Fruit fly (Drosophila melanogaster): Measurements from ENCODE around the gene ctp.
A peak's percentile ranks its signal among the peaks of the same experiment; 100 is the strongest.

The ctp gene

DNA sequence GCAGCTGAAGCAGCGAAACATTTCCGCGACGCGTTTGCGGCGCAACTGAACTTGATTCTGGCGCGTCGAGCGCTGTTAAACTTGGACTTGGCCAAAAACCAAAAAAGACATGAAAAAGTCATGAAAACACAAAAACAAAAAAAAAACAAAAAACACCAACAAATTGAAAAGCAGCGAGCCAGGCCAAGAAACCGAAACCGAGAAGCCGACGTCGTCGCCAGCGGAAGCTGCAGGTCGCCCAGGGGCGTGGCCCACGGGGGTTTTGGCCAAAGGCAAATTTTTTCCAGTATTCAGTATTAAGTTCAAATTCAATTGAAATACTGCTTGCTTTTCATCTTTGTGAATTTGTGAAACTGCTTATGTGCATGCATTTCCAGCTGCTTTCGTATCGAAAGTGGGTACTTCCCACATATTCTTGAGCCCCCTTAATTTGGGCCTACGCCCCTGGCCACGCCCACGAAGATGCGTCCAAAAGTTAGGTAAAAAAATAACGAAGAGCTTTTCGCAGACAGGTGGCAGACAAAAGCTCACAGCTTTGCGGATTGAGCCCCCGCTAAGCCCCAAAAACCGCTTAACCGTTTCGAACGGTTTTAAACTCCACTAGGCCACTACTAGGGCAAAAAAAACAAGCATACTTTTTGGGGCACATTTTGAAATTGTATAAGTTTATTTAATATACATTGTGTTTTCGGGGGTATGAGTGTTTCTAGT lies 20.8 kb upstream of the ctp start, which contains the start of gene CG3009 (continued):
- TF ChIP-seq CG34224 (GFP tag; IDR thresholded peaks at IDR 0.05; ENCODE audit: partially characterized antibody) = no peak
- peak; percentile 95 for TF ChIP-seq luna (GFP tag; optimal IDR thresholded peaks at IDR 0.05)
- TF ChIP-seq CG8281 (tag; optimal IDR thresholded peaks at IDR 0.05) = peak; percentile 88
- peak; percentile 93 for TF ChIP-seq CG16815 (GFP tag; optimal IDR thresholded peaks at IDR 0.05)
- TF ChIP-seq CG17361 (GFP tag; IDR thresholded peaks at IDR 0.05) = peak; percentile 96
- peak; percentile 93 for TF ChIP-seq toy (GFP tag; IDR thresholded peaks at IDR 0.05)
- TF ChIP-seq Aef1 (GFP tag; IDR thresholded peaks at IDR 0.05) = peak; percentile 97
- peak; percentile 96 for TF ChIP-seq Fer3 (tag; optimal IDR thresholded peaks at IDR 0.05)
- peak; percentile 98 for TF ChIP-seq jumu (GFP tag; optimal IDR thresholded peaks at IDR 0.05)
- TF ChIP-seq CG6272 (GFP tag; IDR thresholded peaks at IDR 0.05) = peak; percentile 96
- TF ChIP-seq al (GFP tag; IDR thresholded peaks at IDR 0.05) = peak; percentile 97
- TF ChIP-seq Usf (GFP tag; optimal IDR thresholded peaks at IDR 0.05) = peak; percentile 93
- peak; percentile 98 for TF ChIP-seq pb (GFP tag; optimal IDR thresholded peaks at IDR 0.05)
- peak; percentile 97 for TF ChIP-seq CG11247 (GFP tag; IDR thresholded peaks at IDR 0.05)
- peak; percentile 95 for TF ChIP-seq CG5245 (GFP tag; optimal IDR thresholded peaks at IDR 0.05)
- peak; percentile 98 for TF ChIP-seq CG3065 (GFP tag; optimal IDR thresholded peaks at IDR 0.05)
- TF ChIP-seq C15 (GFP tag; IDR thresholded peaks at IDR 0.05) = peak; percentile 94
- TF ChIP-seq ap (GFP tag; IDR thresholded peaks at IDR 0.05) = peak; percentile 93
- peak; percentile 86 for TF ChIP-seq CG14965 (GFP tag; optimal IDR thresholded peaks at IDR 0.05; ENCODE audit: borderline replicate concordance)
- peak; percentile 89 for TF ChIP-seq gsb-n (tag; optimal IDR thresholded peaks at IDR 0.05)
- TF ChIP-seq CG18599 (GFP tag; optimal IDR thresholded peaks at IDR 0.05) = peak; percentile 99
- TF ChIP-seq kay (GFP tag; optimal IDR thresholded peaks at IDR 0.05) = peak; percentile 93
- peak; percentile 96 for TF ChIP-seq NK7.1 (GFP tag; optimal IDR thresholded peaks at IDR 0.05)
- peak; percentile 93 for TF ChIP-seq onecut (GFP tag; IDR thresholded peaks at IDR 0.05)
- peak; percentile 96 for TF ChIP-seq CG14050 (GFP tag; IDR thresholded peaks at IDR 0.05)
- peak; percentile 93 for TF ChIP-seq ftz-f1 (GFP tag; optimal IDR thresholded peaks at IDR 0.05)
- TF ChIP-seq E2f2 (GFP tag; IDR thresholded peaks at IDR 0.05) = peak; percentile 84
- TF ChIP-seq hth (optimal IDR thresholded peaks at IDR 0.05) = no peak
- peak; percentile 96 for TF ChIP-seq CG13775 (GFP tag; optimal IDR thresholded peaks at IDR 0.05)
- peak; percentile 94 for TF ChIP-seq Blimp-1 (GFP tag; optimal IDR thresholded peaks at IDR 0.05)
- peak; percentile 99 for TF ChIP-seq Ets65A (GFP tag)
- peak; percentile 95 for TF ChIP-seq fd96Cb (tag; optimal IDR thresholded peaks at IDR 0.05)
- peak; percentile 98 to 99 for TF ChIP-seq dpn (GFP tag; optimal IDR thresholded peaks at IDR 0.05)
- peak; percentile 98 for TF ChIP-seq CG6689 (GFP tag; IDR thresholded peaks at IDR 0.05)
- TF ChIP-seq Vsx1 (GFP tag; optimal IDR thresholded peaks at IDR 0.05) = peak; percentile 92
- TF ChIP-seq sr (GFP tag; IDR thresholded peaks at IDR 0.05) = peak; percentile 99
- TF ChIP-seq CG10267 (tag; optimal IDR thresholded peaks at IDR 0.05) = peak; percentile 88
- TF ChIP-seq CG2712 (tag; optimal IDR thresholded peaks at IDR 0.05) = peak; percentile 95
- TF ChIP-seq CG12744 (GFP tag; optimal IDR thresholded peaks at IDR 0.05) = peak; percentile 97
- peak; percentile 96 for TF ChIP-seq crc (GFP tag; optimal IDR thresholded peaks at IDR 0.05)
- TF ChIP-seq CG8290 (GFP tag; optimal IDR thresholded peaks at IDR 0.05) = peak; percentile 90
- peak; percentile 78 to 98 for TF ChIP-seq CG8290 (tag; optimal IDR thresholded peaks at IDR 0.05)
- peak; percentile 96 for TF ChIP-seq Doc2 (GFP tag; IDR thresholded peaks at IDR 0.05)
- TF ChIP-seq H15 (GFP tag; IDR thresholded peaks at IDR 0.05) = peak; percentile 94
- peak; percentile 97 for TF ChIP-seq CG32772 (GFP tag; IDR thresholded peaks at IDR 0.05)
- TF ChIP-seq hkb (optimal IDR thresholded peaks at IDR 0.05) = peak; percentile 38
- peak; percentile 99 for TF ChIP-seq hkb (GFP tag; IDR thresholded peaks at IDR 0.05)
- TF ChIP-seq gfzf (GFP tag; optimal IDR thresholded peaks at IDR 0.05) = peak; percentile 44
- TF ChIP-seq Xrp1 (GFP tag; IDR thresholded peaks at IDR 0.05) = peak; percentile 98
- peak; percentile 97 for TF ChIP-seq Mes4 (GFP tag; optimal IDR thresholded peaks at IDR 0.05)
- peak; percentile 61 for TF ChIP-seq pfk (GFP tag; optimal IDR thresholded peaks at IDR 0.05)
- peak; percentile 95 for TF ChIP-seq tap (tag; optimal IDR thresholded peaks at IDR 0.05)
